Worm (Caenorhabditis elegans) whole organism, young adult: ENCODE results near the gene dnc-4.
A peak's percentile ranks its signal among the peaks of the same experiment; 100 is the strongest.

Experiments used
- B0019.2 ChIP-seq: fragments of 200-800 bp; sonication (Bioruptor generic); conservative IDR thresholded peaks from 2 replicates; pipeline ENCODE4 v1.3.6; 2022; ENCODE audit warnings: missing genetic modification reagents, missing genetic modification characterization, missing compliant biosample characterization
- F49E8.2 ChIP-seq: sonication (generic microtip); optimal IDR thresholded peaks from 3 replicates; lab custom pipeline; 2017; ENCODE audit warnings: missing genetic modification characterization, mild to moderate bottlenecking, missing compliant biosample characterization, antibody characterized with exemption, moderate library complexity; ENCODE audit not compliant: insufficient read depth
- T07F8.4 ChIP-seq: sonication (generic microtip); optimal IDR thresholded peaks from 2 replicates; lab custom pipeline; 2016; ENCODE audit warnings: mild to moderate bottlenecking, missing genetic modification characterization, moderate library complexity, missing compliant biosample characterization
- T26A5.8 ChIP-seq: sonication (generic microtip); optimal IDR thresholded peaks from 2 replicates; lab custom pipeline; 2016; ENCODE audit warnings: missing genetic modification characterization, missing compliant biosample characterization
- Y56A3A.18 ChIP-seq: fragments of 200-800 bp; sonication (Bioruptor generic); IDR thresholded peaks from 2 replicates; pipeline ENCODE4 v1.3.6; 2022; ENCODE audit warnings: missing genetic modification reagents, missing genetic modification characterization, missing compliant biosample characterization
- Y79H2A.3 ChIP-seq: fragments of 200-800 bp; sonication (Bioruptor generic); conservative IDR thresholded peaks from 2 replicates; pipeline ENCODE4 v1.3.6; 2022; ENCODE audit warnings: missing genetic modification reagents, missing genetic modification characterization, missing compliant biosample characterization
- akir-1 ChIP-seq: fragments of 200-800 bp; sonication (Bioruptor generic); optimal IDR thresholded peaks from 2 replicates; lab custom pipeline; 2018; ENCODE audit warnings: mild to moderate bottlenecking, missing genetic modification characterization, moderate library complexity, missing compliant biosample characterization
- aptf-2 ChIP-seq: fragments of 200-800 bp; sonication (Bioruptor generic); conservative IDR thresholded peaks from 2 replicates; pipeline ENCODE4 v1.3.6; 2022; ENCODE audit warnings: missing genetic modification reagents, missing genetic modification characterization, missing compliant biosample characterization
- aptf-3 ChIP-seq: fragments of 200-800 bp; sonication (Bioruptor generic); IDR thresholded peaks from 2 replicates; pipeline ENCODE4 v1.3.6; 2022; ENCODE audit warnings: missing genetic modification characterization, missing compliant biosample characterization
- bed-1 ChIP-seq: fragments of 200-800 bp; sonication (Bioruptor generic); IDR thresholded peaks from 2 replicates; pipeline ENCODE4 v1.3.6; 2022; ENCODE audit warnings: missing genetic modification reagents, missing genetic modification characterization, missing compliant biosample characterization
- ceh-40 ChIP-seq: fragments of 200-800 bp; sonication (Bioruptor generic); IDR thresholded peaks from 2 replicates; pipeline ENCODE4 v1.3.6; 2022; ENCODE audit warnings: missing genetic modification characterization, missing compliant biosample characterization
- ceh-79 ChIP-seq: sonication (generic microtip); optimal IDR thresholded peaks from 2 replicates; lab custom pipeline; 2017; ENCODE audit warnings: mild to moderate bottlenecking, missing genetic modification characterization, missing compliant biosample characterization
- egl-18 ChIP-seq: fragments of 200-800 bp; sonication (Bioruptor generic); IDR thresholded peaks from 2 replicates; pipeline ENCODE4 v1.3.6; 2022; ENCODE audit warnings: missing genetic modification reagents, missing genetic modification characterization, missing compliant biosample characterization
- egl-44 ChIP-seq: fragments of 200-800 bp; sonication (Bioruptor generic); IDR thresholded peaks from 2 replicates; pipeline ENCODE4 v1.3.6; 2022; ENCODE audit warnings: missing genetic modification reagents, missing genetic modification characterization, missing compliant biosample characterization
- egrh-3 ChIP-seq: fragments of 200-800 bp; sonication (Bioruptor generic); IDR thresholded peaks from 2 replicates; pipeline ENCODE4 v1.3.6; 2022; ENCODE audit warnings: missing genetic modification reagents, missing genetic modification characterization, missing compliant biosample characterization
- fkh-3 ChIP-seq: sonication (generic microtip); optimal IDR thresholded peaks from 2 replicates; lab custom pipeline; 2016; ENCODE audit warnings: mild to moderate bottlenecking, missing genetic modification characterization, missing compliant biosample characterization
- hlh-26 ChIP-seq: fragments of 200-800 bp; sonication (Bioruptor generic); conservative IDR thresholded peaks from 2 replicates; pipeline ENCODE4 v1.3.6; 2022; ENCODE audit warnings: missing genetic modification reagents, missing genetic modification characterization, missing compliant biosample characterization
- hmg-1.2 ChIP-seq: fragments of 200-800 bp; sonication (Bioruptor generic); IDR thresholded peaks from 2 replicates; pipeline ENCODE4 v1.3.6; 2022; ENCODE audit warnings: missing genetic modification reagents, missing genetic modification characterization, missing compliant biosample characterization
- lin-35 ChIP-seq, 3 experiments: fragments of 150-350 bp in 2 of 3; sonication (generic microtip) in 1 of 3; optimal IDR thresholded peaks; 2 replicates each; lab custom pipeline; 2014 to 2018; ENCODE audit warnings: missing biosample characterization in 3 of 3, missing genetic modification characterization in 3 of 3, missing genetic modification reagents in 3 of 3
- lin-40 ChIP-seq: sonication (generic microtip); optimal IDR thresholded peaks from 2 replicates; lab custom pipeline; 2016; ENCODE audit warnings: missing genetic modification characterization, mild to moderate bottlenecking, missing compliant biosample characterization, missing genotype, missing genetic modification reagents
- lin-54 ChIP-seq: fragments of 200-800 bp; sonication (Bioruptor generic); optimal IDR thresholded peaks from 2 replicates; lab custom pipeline; 2018; ENCODE audit warnings: mild to moderate bottlenecking, missing genetic modification characterization, missing compliant biosample characterization
- lsl-1 ChIP-seq: fragments of 200-800 bp; sonication (Bioruptor generic); optimal IDR thresholded peaks from 2 replicates; lab custom pipeline; 2018; ENCODE audit warnings: mild to moderate bottlenecking, missing genetic modification characterization, moderate library complexity, missing compliant biosample characterization
- lsy-27 ChIP-seq: sonication (generic microtip); optimal IDR thresholded peaks from 2 replicates; lab custom pipeline; 2017; ENCODE audit warnings: missing genetic modification characterization, mild to moderate bottlenecking, missing compliant biosample characterization, antibody characterized with exemption, missing genotype, borderline replicate concordance; ENCODE audit not compliant: insufficient read depth
- mcd-1 ChIP-seq: fragments of 200-800 bp; sonication (Bioruptor generic); IDR thresholded peaks from 2 replicates; pipeline ENCODE4 v1.3.6; 2022; ENCODE audit warnings: missing genetic modification reagents, missing genetic modification characterization, missing compliant biosample characterization
- nhr-179 ChIP-seq: sonication (generic microtip); optimal IDR thresholded peaks from 2 replicates; lab custom pipeline; 2016; ENCODE audit warnings: mild to moderate bottlenecking, missing genetic modification characterization, missing compliant biosample characterization
- nhr-90 ChIP-seq: sonication (generic microtip); optimal IDR thresholded peaks from 2 replicates; lab custom pipeline; 2016; ENCODE audit warnings: missing genotype, mild to moderate bottlenecking, missing genetic modification characterization, missing compliant biosample characterization
- rpc-1 ChIP-seq, 2 experiments: fragments of 150-350 bp in 1 of 2; sonication (generic microtip) in 1 of 2; optimal IDR thresholded peaks; 2 replicates each; lab custom pipeline; 2014 to 2018; ENCODE audit warnings: missing biosample characterization in 1 of 2, missing genetic modification characterization in 1 of 2, missing genetic modification reagents in 1 of 2, missing genotype in 1 of 2
- sdz-38 ChIP-seq: sonication (generic microtip); optimal IDR thresholded peaks from 2 replicates; lab custom pipeline; 2016; ENCODE audit warnings: missing genotype, missing genetic modification characterization, missing compliant biosample characterization
- snpc-1.1 ChIP-seq: sonication (generic microtip); optimal IDR thresholded peaks from 2 replicates; lab custom pipeline; 2017; ENCODE audit warnings: missing genetic modification characterization, mild to moderate bottlenecking, missing compliant biosample characterization, antibody characterized with exemption, moderate library complexity, missing genotype, missing genetic modification reagents; ENCODE audit not compliant: insufficient read depth
- snpc-4 ChIP-seq, 5 experiments: fragments of 150-350 bp in 1 of 5; sonication (generic microtip) in 4 of 5; optimal IDR thresholded peaks; 2 replicates each; lab custom pipeline; 2014 to 2018; ENCODE audit warnings: missing genetic modification characterization in 5 of 5, missing biosample characterization in 3 of 5, antibody characterized with exemption in 2 of 5, mild to moderate bottlenecking in 2 of 5, missing compliant biosample characterization in 2 of 5, missing genotype in 2 of 5, moderate library complexity in 2 of 5, missing genetic modification reagents in 1 of 5
- somi-1 ChIP-seq: fragments of 200-800 bp; sonication (Bioruptor generic); optimal IDR thresholded peaks from 2 replicates; lab custom pipeline; 2018; ENCODE audit warnings: mild to moderate bottlenecking, missing genetic modification characterization, missing compliant biosample characterization
- tbp1 ChIP-seq: fragments of 200-800 bp; sonication (Bioruptor generic); optimal IDR thresholded peaks from 2 replicates; lab custom pipeline; 2018; ENCODE audit warnings: mild to moderate bottlenecking, missing genetic modification characterization, missing compliant biosample characterization
- unc-130 ChIP-seq: sonication (generic microtip); optimal IDR thresholded peaks from 2 replicates; lab custom pipeline; 2016; ENCODE audit warnings: missing genetic modification reagents, missing genetic modification characterization, missing compliant biosample characterization
- zfh-2 ChIP-seq: fragments of 200-800 bp; sonication (Bioruptor generic); conservative IDR thresholded peaks from 2 replicates; pipeline ENCODE4 v1.3.6; 2022; ENCODE audit warnings: missing genetic modification reagents, missing genetic modification characterization, missing compliant biosample characterization
- zim-3 ChIP-seq: sonication (generic microtip); optimal IDR thresholded peaks from 2 replicates; lab custom pipeline; 2017; ENCODE audit warnings: mild to moderate bottlenecking, missing genetic modification characterization, moderate library complexity, missing compliant biosample characterization
- ztf-25 ChIP-seq: fragments of 200-800 bp; sonication (Bioruptor generic); IDR thresholded peaks from 2 replicates; pipeline ENCODE4 v1.3.6; 2022; ENCODE audit warnings: missing genetic modification reagents, missing genetic modification characterization, missing compliant biosample characterization
- ztf-26 ChIP-seq: sonication (generic microtip); optimal IDR thresholded peaks from 2 replicates; lab custom pipeline; 2017; ENCODE audit warnings: missing genetic modification characterization, missing compliant biosample characterization

dnc-4 gene

DNA sequence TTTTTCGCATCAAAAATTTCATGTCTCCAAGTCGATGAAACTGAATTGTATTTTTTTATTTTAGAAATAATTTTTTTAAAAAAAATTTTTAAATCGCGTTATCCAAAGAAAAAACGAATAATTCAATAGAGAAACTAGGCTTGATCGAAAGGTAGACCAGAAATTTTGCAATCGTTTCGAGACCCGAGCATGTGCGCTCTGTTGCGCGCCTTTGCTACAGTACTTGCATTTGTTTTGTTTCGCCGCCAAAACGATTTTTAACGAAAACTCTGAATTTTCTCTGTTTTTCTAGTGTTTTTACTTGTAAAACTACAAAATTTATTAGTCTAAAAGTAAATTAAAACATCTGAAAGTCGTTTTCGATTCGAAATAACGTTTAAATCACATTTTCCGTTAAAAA is 41.7 kb upstream of the dnc-4 start (continued):
- TF ChIP-seq egl-44 (GFP tag; lab: Robert Waterston, UW) (no peak), hlh-26 (GFP tag; lab: Robert Waterston, UW) (no peak), B0019.2 (GFP tag; lab: Robert Waterston, UW) (no peak), sdz-38 (no peak), fkh-3 (tag; lab: Kevin White, UChicago) (no peak), snpc-1.1 (tag; lab: Kevin White, UChicago) (no peak), rpc-1 (optimal IDR thresholded peaks at IDR 0.05; lab: Kevin White, UChicago) (no peak), rpc-1 (tag; optimal IDR thresholded peaks at IDR 0.05; lab: Kevin White, UChicago) (no peak), lsl-1 (GFP tag; lab: Kevin White, UChicago) (peak; percentile 92), nhr-179 (no peak)

DNA sequence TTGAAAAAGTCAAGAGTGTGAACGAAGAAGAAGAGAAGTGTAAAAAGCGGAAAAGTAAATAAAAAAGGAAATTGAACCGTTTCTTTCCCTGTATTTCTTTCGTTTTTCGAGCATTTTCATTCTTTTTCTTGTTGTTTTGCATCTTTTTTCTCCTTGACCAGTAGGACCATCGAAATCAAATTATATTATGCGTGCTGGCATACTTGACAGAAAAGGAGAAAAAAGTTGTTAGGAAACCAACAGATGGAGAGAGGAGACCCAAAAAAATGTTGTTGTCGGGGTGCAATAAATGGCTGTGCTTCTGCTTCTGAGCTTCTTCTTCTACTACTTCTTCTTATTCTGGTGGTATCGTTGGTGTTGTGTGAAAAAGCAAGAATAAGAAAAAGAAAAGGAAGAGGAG is 34.3 kb upstream of the dnc-4 start:
- TF ChIP-seq mcd-1 (GFP tag; lab: Robert Waterston, UW) (no peak), lin-54 (GFP tag; lab: Kevin White, UChicago) (no peak), egl-18 (GFP tag; lab: Robert Waterston, UW) (no peak), ceh-79 (tag; lab: Kevin White, UChicago) (no peak), egrh-3 (no peak), akir-1 (GFP tag; lab: Kevin White, UChicago) (no peak), ceh-40 (GFP tag; lab: Robert Waterston, UW) (no peak), somi-1 (GFP tag; lab: Kevin White, UChicago) (no peak), bed-1 (no peak), Y56A3A.18 (no peak), T07F8.4 (no peak), nhr-179 (no peak), lsy-27 (tag; lab: Kevin White, UChicago) (no peak), T26A5.8 (no peak), aptf-3 (no peak), F49E8.2 (no peak), zim-3 (no peak), Y79H2A.3 (GFP tag; lab: Robert Waterston, UW) (no peak), zfh-2 (GFP tag; lab: Robert Waterston, UW) (no peak)

DNA sequence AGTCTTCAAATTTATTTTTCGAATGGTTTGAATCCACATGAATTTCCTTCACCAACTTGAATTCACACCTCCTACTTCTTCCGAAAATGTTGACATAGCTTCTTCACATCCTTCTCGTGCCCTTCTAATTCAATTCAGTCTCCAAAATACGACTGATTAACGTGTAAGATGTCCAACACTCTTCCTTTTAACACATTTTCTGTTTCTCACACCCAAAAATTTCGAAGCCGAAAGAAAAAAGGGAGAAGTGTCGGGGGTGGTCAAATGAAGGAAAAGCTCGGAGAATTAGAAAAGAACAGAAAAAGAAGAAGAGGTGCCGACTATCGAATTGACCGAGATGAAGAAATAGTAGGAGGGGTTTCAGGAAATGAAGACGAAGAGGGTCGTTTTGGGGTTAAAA is 33.1 kb upstream of the dnc-4 start:
- TF ChIP-seq lin-35 (GFP tag; optimal IDR thresholded peaks at IDR 0.05; lab: Kevin White, UChicago) (no peak), unc-130 (GFP tag; lab: Kevin White, UChicago) (no peak), snpc-1.1 (tag; lab: Kevin White, UChicago) (no peak), nhr-90 (tag; lab: Kevin White, UChicago) (no peak), ztf-25 (no peak), ztf-26 (tag; lab: Kevin White, UChicago) (no peak), lin-40 (tag; lab: Kevin White, UChicago) (no peak)

DNA sequence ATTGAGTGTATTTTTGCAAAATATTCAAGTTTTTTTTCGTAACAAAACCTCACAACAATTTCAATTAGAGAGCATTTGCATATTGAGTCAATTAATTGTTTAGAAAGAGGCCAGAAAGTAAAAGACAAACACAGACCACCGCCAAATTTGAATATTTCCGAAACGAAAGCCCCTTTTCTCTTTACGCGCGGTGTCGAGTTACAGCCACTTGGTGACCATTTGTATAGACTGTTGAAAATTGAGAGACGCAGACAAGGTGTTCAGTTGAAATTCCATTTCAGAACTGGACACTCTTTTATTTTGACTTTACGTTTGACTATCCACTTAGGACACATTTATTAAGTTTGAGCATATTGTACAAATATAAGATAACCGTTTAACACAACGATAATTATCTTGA is 28.5 kb upstream of the dnc-4 start:
- no peak for TF ChIP-seq tbp1
- no peak for TF ChIP-seq aptf-2 (GFP tag; lab: Robert Waterston, UW)
- TF ChIP-seq somi-1 (GFP tag; lab: Kevin White, UChicago), result no peak
- TF ChIP-seq hmg-1.2, result peak; percentile 78
- TF ChIP-seq fkh-3 (tag; lab: Kevin White, UChicago), result no peak
- TF ChIP-seq snpc-4 (GFP tag; optimal IDR thresholded peaks at IDR 0.05; lab: Kevin White, UChicago), result no peak
- TF ChIP-seq snpc-4 (tag; optimal IDR thresholded peaks at IDR 0.05; lab: Kevin White, UChicago), result no peak
